Fruit fly (Drosophila melanogaster): Measurements from ENCODE around the gene CG13300.

Gene CG13300

dm6 chr3L:6352232-6352631 is at the start of gene CG13300 (continued):
- TF ChIP-seq rib (GFP tag; IDR thresholded peaks at IDR 0.05) = no peak
- no peak for TF ChIP-seq prd (optimal IDR thresholded peaks at IDR 0.05)
- no peak for TF ChIP-seq prd (GFP tag; IDR thresholded peaks at IDR 0.05)
- TF ChIP-seq lab (GFP tag; optimal IDR thresholded peaks at IDR 0.05) = peak; percentile 42
- peak; percentile 28 for TF ChIP-seq CG12071 (GFP tag; optimal IDR thresholded peaks at IDR 0.05)
- no peak for TF ChIP-seq dmrt11E (tag; optimal IDR thresholded peaks at IDR 0.05)
- TF ChIP-seq Bteb2 (GFP tag; optimal IDR thresholded peaks at IDR 0.05) = no peak
- no peak for TF ChIP-seq Kr (GFP tag; optimal IDR thresholded peaks at IDR 0.05)
- no peak for TF ChIP-seq NK7.1 (GFP tag; optimal IDR thresholded peaks at IDR 0.05)
- no peak for TF ChIP-seq CG18619 (GFP tag; optimal IDR thresholded peaks at IDR 0.05)
- TF ChIP-seq CG33557 (GFP tag; optimal IDR thresholded peaks at IDR 0.05) = peak; percentile 24
- TF ChIP-seq Chrac-16 (GFP tag; optimal IDR thresholded peaks at IDR 0.05) = no peak
- TF ChIP-seq twi (tag; optimal IDR thresholded peaks at IDR 0.05) = no peak
- TF ChIP-seq CG2116 (GFP tag; optimal IDR thresholded peaks at IDR 0.05) = no peak
- TF ChIP-seq esg (GFP tag; conservative IDR thresholded peaks at IDR 0.05) = no peak
- peak; percentile 81 for TF ChIP-seq Med (GFP tag)
- TF ChIP-seq Ets97D (GFP tag; optimal IDR thresholded peaks at IDR 0.05) = no peak
- TF ChIP-seq pzg (GFP tag; optimal IDR thresholded peaks at IDR 0.05) = no peak
- no peak for TF ChIP-seq da (GFP tag; optimal IDR thresholded peaks at IDR 0.05)
- no peak for TF ChIP-seq CG9437 (GFP tag; optimal IDR thresholded peaks at IDR 0.05)
- no peak for TF ChIP-seq Six4 (GFP tag; optimal IDR thresholded peaks at IDR 0.05)
- no peak for TF ChIP-seq usp (GFP tag; optimal IDR thresholded peaks at IDR 0.05)
- no peak for TF ChIP-seq CG10267 (tag; optimal IDR thresholded peaks at IDR 0.05)
- no peak for TF ChIP-seq CG9876 (GFP tag; optimal IDR thresholded peaks at IDR 0.05)
- no peak for TF ChIP-seq gfzf (GFP tag; optimal IDR thresholded peaks at IDR 0.05)
- no peak for TF ChIP-seq NC2α (GFP tag; optimal IDR thresholded peaks at IDR 0.05)
- TF ChIP-seq jing (GFP tag; optimal IDR thresholded peaks at IDR 0.05) = no peak
- no peak for TF ChIP-seq hkb (optimal IDR thresholded peaks at IDR 0.05)
- peak; percentile 42; the same call in 1 of the 2 replicates for TF ChIP-seq hkb (GFP tag; IDR thresholded peaks at IDR 0.05)
- no peak for TF ChIP-seq Sry-β (GFP tag; optimal IDR thresholded peaks at IDR 0.05)
- TF ChIP-seq CG14441 (GFP tag; IDR thresholded peaks at IDR 0.05) = no peak
- TF ChIP-seq abd-A (tag; optimal IDR thresholded peaks at IDR 0.05) = peak; percentile 59
- peak; percentile 33 for TF ChIP-seq CG12299 (tag; optimal IDR thresholded peaks at IDR 0.05)
- no peak for TF ChIP-seq CoRest (tag; optimal IDR thresholded peaks at IDR 0.05)
- TF ChIP-seq CG1603 (tag; optimal IDR thresholded peaks at IDR 0.05) = peak; percentile 14
- 0 out of 4 replicates have a peak, but pooled peaks have one; percentile 21 for TF ChIP-seq Dll (GFP tag; IDR thresholded peaks at IDR 0.05; ENCODE audit: partially characterized antibody)
- peak; percentile 94 for TF ChIP-seq HLHmδ (GFP tag; optimal IDR thresholded peaks at IDR 0.05)
- no peak for TF ChIP-seq pan (optimal IDR thresholded peaks at IDR 0.05)
- no peak for TF ChIP-seq pan (GFP tag; optimal IDR thresholded peaks at IDR 0.05 in 1 of 2, IDR thresholded peaks at IDR 0.05 in 1 of 2)
- TF ChIP-seq CG13123 (GFP tag; optimal IDR thresholded peaks at IDR 0.05) = no peak
- peak; percentile 11 for TF ChIP-seq CG18599 (GFP tag; optimal IDR thresholded peaks at IDR 0.05)
- no peak for TF ChIP-seq shn (GFP tag; optimal IDR thresholded peaks at IDR 0.05)
- no peak for TF ChIP-seq CG10565 (GFP tag; optimal IDR thresholded peaks at IDR 0.05)
- TF ChIP-seq CG3838 (GFP tag; optimal IDR thresholded peaks at IDR 0.05) = no peak
- TF ChIP-seq en (GFP tag; optimal IDR thresholded peaks at IDR 0.05) = no peak
- TF ChIP-seq CG14965 (GFP tag; optimal IDR thresholded peaks at IDR 0.05; ENCODE audit: borderline replicate concordance) = no peak
- TF ChIP-seq dmrt99B (tag; optimal IDR thresholded peaks at IDR 0.05) = no peak
- TF ChIP-seq CG8944 (GFP tag; optimal IDR thresholded peaks at IDR 0.05) = no peak
- no peak for TF ChIP-seq ttk (GFP tag; IDR thresholded peaks at IDR 0.05)
- no peak for TF ChIP-seq Camta (GFP tag; optimal IDR thresholded peaks at IDR 0.05)
- TF ChIP-seq Sox102F (GFP tag; optimal IDR thresholded peaks at IDR 0.05) = no peak
- no peak for TF ChIP-seq tx (GFP tag; optimal IDR thresholded peaks at IDR 0.05)
